Worm (Caenorhabditis elegans): ENCODE results near the gene idpc-7.

The idpc-7 gene

ce11 chrV:9618919-9619318, at the start of gene idpc-7:
TSS of gene idpc-7 (minus strand) at chrV:9619019.
- no peak for TF ChIP-seq madf-9 (GFP tag; conservative IDR thresholded peaks at IDR 0.05)
- no peak for TF ChIP-seq daf-8 (GFP tag; IDR thresholded peaks at IDR 0.05)
- TF ChIP-seq lin-38 (GFP tag; IDR thresholded peaks at IDR 0.05), result no peak
- TF ChIP-seq mep-1 (tag; optimal IDR thresholded peaks at IDR 0.05), result no peak
- TF ChIP-seq nhr-48 (tag; optimal IDR thresholded peaks at IDR 0.05), result no peak
- no peak for TF ChIP-seq F10B5.3 (tag; optimal IDR thresholded peaks at IDR 0.05)
- TF ChIP-seq ces-1 (GFP tag; optimal IDR thresholded peaks at IDR 0.05), result no peak
- no peak for TF ChIP-seq zfp-2 (tag; optimal IDR thresholded peaks at IDR 0.05)
- no peak for TF ChIP-seq ceh-32 (tag; optimal IDR thresholded peaks at IDR 0.05; ENCODE audit: poor library complexity)
- no peak for TF ChIP-seq dpl-1 (GFP tag; optimal IDR thresholded peaks at IDR 0.05)
- TF ChIP-seq snpc-4 (tag; optimal IDR thresholded peaks at IDR 0.05), result no peak
- TF ChIP-seq unc-62 (GFP tag; optimal IDR thresholded peaks at IDR 0.05 in 1 of 2), result no peak
- TF ChIP-seq unc-62 (tag; optimal IDR thresholded peaks at IDR 0.05), result no peak
- no peak for TF ChIP-seq Y75B8A.6 (GFP tag; IDR thresholded peaks at IDR 0.05)
- no peak for TF ChIP-seq hlh-30 (tag; optimal IDR thresholded peaks at IDR 0.05; ENCODE audit: insufficient read depth)
- no peak for TF ChIP-seq lin-13 (GFP tag; optimal IDR thresholded peaks at IDR 0.05)
- TF ChIP-seq ztf-7 (tag; optimal IDR thresholded peaks at IDR 0.05), result no peak
- TF ChIP-seq pha-4 (GFP tag; IDR thresholded peaks at IDR 0.05), result no peak
- TF ChIP-seq pha-4 (tag; optimal IDR thresholded peaks at IDR 0.05), result no peak
- TF ChIP-seq lin-29 (GFP tag; IDR thresholded peaks at IDR 0.05), result no peak

ce11 chrV:9666394-9666793, 47.6 kb upstream of the idpc-7 start, which contains the start of gene ZK287.1:
TSS of gene ZK287.1 (plus strand) at chrV:9666694.
- no peak for TF ChIP-seq gei-8 (GFP tag; optimal IDR thresholded peaks at IDR 0.05)
- TF ChIP-seq unc-62 (GFP tag; optimal IDR thresholded peaks at IDR 0.05 in 1 of 2), result peak in 1 of 2 experiments; percentile 6
- no peak for TF ChIP-seq unc-62 (tag; optimal IDR thresholded peaks at IDR 0.05)

DNA sequence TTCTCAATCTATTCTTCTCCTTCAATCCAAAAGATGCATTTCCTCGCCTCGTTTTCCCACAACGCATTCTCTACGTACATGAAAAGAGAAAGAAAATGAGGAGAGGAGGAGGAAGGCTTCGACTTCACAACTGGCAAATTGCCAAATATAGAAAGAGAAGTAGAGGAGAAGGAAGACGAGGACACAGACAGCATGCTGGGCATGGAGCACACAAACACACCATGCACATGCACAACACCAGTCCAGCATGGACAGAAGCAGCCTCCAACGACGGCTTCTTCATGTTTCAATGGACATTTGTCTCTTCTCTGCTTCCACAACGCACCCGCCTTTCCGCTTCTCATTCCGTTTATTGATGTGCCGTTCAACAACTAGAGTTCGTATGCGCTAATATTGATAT, 45.8 kb upstream of the idpc-7 start:
- no peak for TF ChIP-seq ces-1 (GFP tag; optimal IDR thresholded peaks at IDR 0.05)
- peak in 1 of 2 experiments; percentile 34 for TF ChIP-seq lsy-2 (tag; optimal IDR thresholded peaks at IDR 0.05)
- peak; percentile 50; the same call in 1 of the 2 replicates for TF ChIP-seq ctbp-1 (GFP tag; IDR thresholded peaks at IDR 0.05)
- peak in 1 of 2 experiments; percentile 48 for TF ChIP-seq mdl-1 (tag; optimal IDR thresholded peaks at IDR 0.05)
- peak; percentile 96 for TF ChIP-seq aha-1 (tag)
- peak; percentile 40 for TF ChIP-seq mxl-3 (GFP tag; optimal IDR thresholded peaks at IDR 0.05)
- TF ChIP-seq nhr-6 (tag; optimal IDR thresholded peaks at IDR 0.05), result no peak
- no peak for TF ChIP-seq nhr-28 (tag; optimal IDR thresholded peaks at IDR 0.05)
- TF ChIP-seq hlh-30 (tag; optimal IDR thresholded peaks at IDR 0.05; ENCODE audit: insufficient read depth), result peak; percentile 27
- no peak for TF ChIP-seq ztf-11 (tag; optimal IDR thresholded peaks at IDR 0.05)
- no peak for TF ChIP-seq dmd-9 (GFP tag; IDR thresholded peaks at IDR 0.05)
- no peak for TF ChIP-seq nhr-237 (tag; optimal IDR thresholded peaks at IDR 0.05)
- peak; percentile 67 for TF ChIP-seq hmg-1.1 (GFP tag; IDR thresholded peaks at IDR 0.05)
- peak; percentile 3 for TF ChIP-seq fkh-10 (GFP tag; optimal IDR thresholded peaks at IDR 0.05)

DNA sequence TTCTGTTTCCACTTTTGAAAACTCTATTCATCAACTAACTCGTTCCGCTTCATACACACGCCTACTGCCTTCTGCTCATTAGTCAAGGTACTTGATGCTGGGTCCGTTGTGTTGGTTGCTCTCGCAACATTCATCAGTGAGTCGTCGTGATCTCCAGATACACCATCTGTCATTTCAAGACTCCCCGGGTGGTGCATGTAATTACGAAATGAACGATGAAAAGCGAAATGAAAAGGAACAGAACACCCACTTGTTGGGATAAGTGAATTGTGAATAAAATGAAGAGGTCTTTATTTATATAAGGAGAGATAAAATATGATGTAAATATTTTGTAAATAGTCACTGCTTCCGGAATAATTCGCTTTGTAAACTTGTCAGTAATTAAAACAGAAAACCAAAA, 45.1 kb upstream of the idpc-7 start:
- no peak for TF ChIP-seq cey-2 (tag; optimal IDR thresholded peaks at IDR 0.05; ENCODE audit: borderline replicate concordance, insufficient read depth)
- no peak for TF ChIP-seq nhr-76 (tag; optimal IDR thresholded peaks at IDR 0.05)
- TF ChIP-seq ZK546.5 (tag; optimal IDR thresholded peaks at IDR 0.05), result no peak
- TF ChIP-seq F26F4.8 (GFP tag; conservative IDR thresholded peaks at IDR 0.05), result no peak
- no peak for TF ChIP-seq mdl-1 (tag; optimal IDR thresholded peaks at IDR 0.05)
- TF ChIP-seq mep-1 (tag; optimal IDR thresholded peaks at IDR 0.05), result no peak
- TF ChIP-seq daf-19 (GFP tag; conservative IDR thresholded peaks at IDR 0.05), result no peak

All from whole organism, L4 larva.